Worm (Caenorhabditis elegans): Measurements from ENCODE around the gene F43H9.3.

Gene F43H9.3

DNA sequence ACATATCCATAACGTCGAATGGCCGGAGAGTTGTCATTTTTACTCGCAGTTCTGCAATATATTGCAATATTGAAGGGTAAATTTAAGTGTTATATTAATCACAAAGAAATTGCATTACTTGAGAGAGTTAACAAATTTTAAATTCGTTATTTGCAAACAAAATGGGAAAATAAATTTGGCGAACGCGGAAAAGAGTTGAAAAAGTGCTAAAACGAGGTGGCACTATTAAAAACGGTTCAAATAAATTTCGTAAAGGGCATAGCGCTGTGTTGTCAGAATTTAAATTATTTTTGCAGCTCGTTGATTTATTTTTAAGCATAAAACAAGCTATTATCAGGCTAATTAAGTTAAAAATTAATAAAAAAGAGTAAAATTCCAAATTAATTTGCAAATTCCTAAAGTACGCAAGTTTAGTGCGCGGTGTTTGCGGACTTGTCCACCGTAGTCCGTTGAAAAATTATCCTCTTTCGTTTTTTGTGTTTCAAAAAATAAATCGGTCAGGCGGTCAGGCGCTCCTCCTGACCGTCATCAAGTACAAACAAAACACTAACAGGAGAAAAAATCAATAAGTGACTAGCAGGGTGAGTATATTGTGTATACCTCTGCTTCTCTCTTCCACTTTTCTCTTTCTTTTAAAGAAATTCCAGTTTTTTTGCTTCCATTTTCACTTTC is 41.2 kb downstream of the F43H9.3 start, which contains the start of the genes natb-1 and abhd-12:
Gene natb-1 (minus strand): TSS at position 51 of the 672 bp plus-strand sequence.
Gene abhd-12 (plus strand): TSS at position 499 of the 672 bp plus-strand sequence.
- TF ChIP-seq pqm-1 (tag; optimal IDR thresholded peaks at IDR 0.05): peak; percentile 21
- TF ChIP-seq egl-5 (tag; optimal IDR thresholded peaks at IDR 0.05): peak; percentile 42
- peak; percentile 20 for TF ChIP-seq elt-2 (tag; optimal IDR thresholded peaks at IDR 0.05)
- TF ChIP-seq lsy-12 (tag; optimal IDR thresholded peaks at IDR 0.05): no peak
- TF ChIP-seq daf-12 (tag; optimal IDR thresholded peaks at IDR 0.05): no peak
- no peak for TF ChIP-seq mdl-1 (tag; optimal IDR thresholded peaks at IDR 0.05)
- no peak for TF ChIP-seq jun-1 (tag; optimal IDR thresholded peaks at IDR 0.05)
- no peak for TF ChIP-seq mml-1 (tag; optimal IDR thresholded peaks at IDR 0.05)
- no peak for TF ChIP-seq ceh-9 (tag; optimal IDR thresholded peaks at IDR 0.05)
- TF ChIP-seq nhr-67 (tag; optimal IDR thresholded peaks at IDR 0.05): no peak
- peak; percentile 56 for TF ChIP-seq hmg-11 (tag; optimal IDR thresholded peaks at IDR 0.05)
- peak; percentile 66 for TF ChIP-seq snpc-4 (tag; optimal IDR thresholded peaks at IDR 0.05)
- peak; percentile 58 for TF ChIP-seq ceh-28 (tag; optimal IDR thresholded peaks at IDR 0.05)
- TF ChIP-seq unc-62 (GFP tag; optimal IDR thresholded peaks at IDR 0.05): no peak
- TF ChIP-seq tbx-2 (tag; optimal IDR thresholded peaks at IDR 0.05): no peak
- peak; percentile 29 for TF ChIP-seq nhr-25 (tag; optimal IDR thresholded peaks at IDR 0.05)
- TF ChIP-seq unc-39 (tag; optimal IDR thresholded peaks at IDR 0.05): no peak
- TF ChIP-seq pha-4 (tag; optimal IDR thresholded peaks at IDR 0.05): peak; percentile 87
- no peak for TF ChIP-seq eor-1 (tag; optimal IDR thresholded peaks at IDR 0.05)
- TF ChIP-seq nhr-23 (tag; optimal IDR thresholded peaks at IDR 0.05): peak; percentile 41
- TF ChIP-seq nfya-1 (tag; optimal IDR thresholded peaks at IDR 0.05; ENCODE audit: insufficient read depth): peak; percentile 67
- TF ChIP-seq egl-27 (tag; optimal IDR thresholded peaks at IDR 0.05): no peak
- TF ChIP-seq ztf-11 (tag; optimal IDR thresholded peaks at IDR 0.05): no peak

DNA sequence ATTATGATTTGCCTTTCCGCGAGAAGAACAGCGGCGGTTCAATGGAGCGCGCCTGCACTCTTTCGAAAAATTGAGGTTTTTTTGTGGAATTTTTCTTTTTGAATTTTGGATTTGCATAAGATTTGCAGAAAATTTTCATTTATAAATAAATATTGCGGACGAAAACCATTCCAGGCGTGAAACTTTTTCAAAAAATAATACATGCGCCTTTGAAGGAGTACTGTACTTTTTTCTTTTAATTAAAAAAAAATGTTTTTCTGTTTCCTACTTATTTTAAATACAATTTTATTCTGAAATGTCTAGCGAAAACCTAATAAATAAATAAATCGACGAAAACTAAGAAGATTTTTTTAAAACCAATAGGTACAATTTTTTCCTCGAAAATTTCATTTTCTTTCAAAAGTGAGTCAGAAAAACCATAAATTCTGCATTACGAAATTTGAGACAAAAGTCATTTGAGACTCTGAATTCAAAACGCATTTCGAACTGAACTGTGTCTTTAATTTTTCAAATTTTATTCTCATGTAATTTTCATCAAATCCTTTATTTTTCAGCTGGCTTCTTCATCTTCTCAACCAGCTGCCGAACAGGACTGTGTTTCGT is 43.6 kb downstream of the F43H9.3 start, which contains the start of gene F26D11.1:
Gene F26D11.1 (plus strand): TSS at position 553 of the 603 bp plus-strand sequence.
- TF ChIP-seq nhr-28 (tag; optimal IDR thresholded peaks at IDR 0.05) (no peak), unc-62 (GFP tag; optimal IDR thresholded peaks at IDR 0.05) (no peak), pqm-1 (tag; optimal IDR thresholded peaks at IDR 0.05) (no peak), zag-1 (tag; optimal IDR thresholded peaks at IDR 0.05) (no peak), elt-2 (tag; optimal IDR thresholded peaks at IDR 0.05) (no peak), mdl-1 (tag; optimal IDR thresholded peaks at IDR 0.05) (no peak), aly-2 (tag; optimal IDR thresholded peaks at IDR 0.05) (no peak), eor-1 (tag; optimal IDR thresholded peaks at IDR 0.05) (no peak), elt-3 (tag; optimal IDR thresholded peaks at IDR 0.05) (no peak)

DNA sequence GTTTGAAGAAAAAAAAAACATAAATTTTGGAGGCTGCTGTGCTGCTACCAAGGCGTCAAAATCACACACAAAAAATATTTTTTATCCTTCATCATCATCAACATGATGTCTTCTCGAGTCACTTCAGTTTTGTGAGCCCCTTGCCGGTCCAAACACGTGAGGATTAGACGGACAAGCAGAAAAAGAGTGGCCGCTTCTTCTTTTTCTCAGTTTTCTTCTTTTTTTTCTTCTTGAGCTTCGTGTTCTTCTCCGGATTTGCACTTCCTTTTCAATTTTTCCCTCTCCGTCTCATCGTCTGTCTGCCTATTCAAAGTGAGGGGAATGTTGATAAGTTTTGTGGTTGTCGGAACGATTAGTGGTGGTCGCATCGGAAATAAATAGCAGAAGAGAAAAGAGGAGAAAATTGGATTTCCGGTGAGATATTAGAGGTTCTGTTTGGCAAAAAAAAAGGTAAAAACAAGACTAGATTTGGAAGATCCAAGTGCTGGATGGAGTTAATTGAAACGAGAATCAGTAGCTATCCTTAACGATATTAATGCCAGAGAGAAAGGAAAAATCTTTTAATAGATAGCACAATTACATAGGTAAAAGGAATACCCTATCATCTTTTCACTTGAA is 44.3 kb downstream of the F43H9.3 start:
- TF ChIP-seq nhr-43 (tag; optimal IDR thresholded peaks at IDR 0.05; ENCODE audit: poor library complexity, severe bottlenecking) (no peak), nhr-25 (tag; optimal IDR thresholded peaks at IDR 0.05) (no peak), ZK546.5 (tag; optimal IDR thresholded peaks at IDR 0.05) (no peak), ceh-9 (tag; optimal IDR thresholded peaks at IDR 0.05) (no peak), mml-1 (tag; optimal IDR thresholded peaks at IDR 0.05) (no peak), ceh-28 (tag; optimal IDR thresholded peaks at IDR 0.05) (no peak), R02D3.7 (tag; optimal IDR thresholded peaks at IDR 0.05) (no peak), fkh-10 (GFP tag; optimal IDR thresholded peaks at IDR 0.05) (peak; percentile 34), ceh-82 (tag; optimal IDR thresholded peaks at IDR 0.05) (no peak), lin-39 (tag; optimal IDR thresholded peaks at IDR 0.05) (peak; percentile 77), ztf-11 (tag; optimal IDR thresholded peaks at IDR 0.05) (no peak), nhr-11 (tag; optimal IDR thresholded peaks at IDR 0.05) (no peak), pqm-1 (tag; optimal IDR thresholded peaks at IDR 0.05) (no peak), nhr-23 (tag; optimal IDR thresholded peaks at IDR 0.05) (no peak), elt-3 (tag; optimal IDR thresholded peaks at IDR 0.05) (no peak), jun-1 (tag; optimal IDR thresholded peaks at IDR 0.05) (no peak), mdl-1 (tag; optimal IDR thresholded peaks at IDR 0.05) (no peak), nhr-237 (tag; optimal IDR thresholded peaks at IDR 0.05) (no peak), nhr-12 (tag; optimal IDR thresholded peaks at IDR 0.05) (no peak), elt-1 (tag; optimal IDR thresholded peaks at IDR 0.05) (peak; percentile 43), ceh-16 (tag; optimal IDR thresholded peaks at IDR 0.05) (no peak), elt-2 (tag; optimal IDR thresholded peaks at IDR 0.05) (no peak), nhr-67 (tag; optimal IDR thresholded peaks at IDR 0.05) (no peak), zag-1 (tag; optimal IDR thresholded peaks at IDR 0.05) (no peak), nhr-77 (tag; optimal IDR thresholded peaks at IDR 0.05) (no peak), daf-12 (tag; optimal IDR thresholded peaks at IDR 0.05) (no peak), snpc-4 (tag; optimal IDR thresholded peaks at IDR 0.05) (peak; percentile 43), ztf-4 (tag; optimal IDR thresholded peaks at IDR 0.05) (no peak), unc-39 (tag; optimal IDR thresholded peaks at IDR 0.05) (no peak), lsy-12 (tag; optimal IDR thresholded peaks at IDR 0.05) (no peak), nhr-28 (tag; optimal IDR thresholded peaks at IDR 0.05) (no peak), ama-1 (optimal IDR thresholded peaks at IDR 0.05) (no peak), fkh-2 (tag; optimal IDR thresholded peaks at IDR 0.05) (no peak), lin-15B (tag; optimal IDR thresholded peaks at IDR 0.05) (peak; percentile 30), unc-62 (GFP tag; optimal IDR thresholded peaks at IDR 0.05) (no peak), tbx-2 (tag; optimal IDR thresholded peaks at IDR 0.05) (no peak), egl-27 (tag; optimal IDR thresholded peaks at IDR 0.05) (no peak), nfya-1 (tag; optimal IDR thresholded peaks at IDR 0.05; ENCODE audit: insufficient read depth) (peak; percentile 56), pha-4 (tag; optimal IDR thresholded peaks at IDR 0.05) (no peak)
